Worm (Caenorhabditis elegans): ENCODE measurements around the gene F44D12.2.

Gene F44D12.2

DNA sequence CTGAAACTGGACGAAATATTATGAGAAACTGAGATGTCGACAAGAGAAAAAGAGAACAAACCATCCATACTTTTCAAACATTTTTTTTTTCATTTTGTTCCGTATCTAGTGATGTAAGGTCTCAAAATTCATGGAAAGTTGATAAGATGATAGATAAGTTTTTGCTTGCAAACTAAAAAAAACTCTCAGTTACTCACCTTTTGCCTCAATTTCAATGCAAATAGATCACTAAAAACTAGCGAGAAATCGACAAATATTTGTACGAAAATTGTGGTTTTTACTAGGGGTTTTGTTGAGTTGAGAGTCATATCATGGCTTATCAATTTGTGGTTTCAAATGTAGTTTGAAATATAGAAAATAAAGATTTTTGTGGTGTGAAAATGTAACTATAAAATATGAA lies 43.3 kb upstream of the F44D12.2 start:
- TF ChIP-seq fos-1 (tag; optimal IDR thresholded peaks at IDR 0.05) (peak; percentile 57), nhr-237 (tag; optimal IDR thresholded peaks at IDR 0.05) (no peak)

DNA sequence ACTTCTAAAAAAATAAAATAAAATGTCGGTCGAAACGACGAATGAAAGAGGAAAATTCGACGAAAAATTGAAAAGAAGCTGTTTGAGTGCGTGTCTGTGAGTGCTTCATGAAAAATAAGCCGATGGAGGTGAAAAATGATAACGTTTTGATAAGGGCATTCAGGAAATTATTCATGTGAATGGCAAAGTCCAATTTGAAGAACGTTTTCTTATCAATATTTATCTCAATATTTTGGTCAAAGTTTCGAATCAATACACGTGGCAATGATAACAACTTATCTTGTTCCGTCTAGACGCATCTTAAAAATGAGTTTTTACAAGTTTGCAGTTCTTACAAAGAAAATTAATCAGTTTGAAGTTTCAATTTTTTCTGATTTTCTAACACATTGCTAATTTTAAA lies 41.6 kb upstream of the F44D12.2 start:
- TF ChIP-seq R02D3.7 (tag; optimal IDR thresholded peaks at IDR 0.05) (no peak), sma-3 (GFP tag; optimal IDR thresholded peaks at IDR 0.05) (peak; percentile 7), egl-27 (tag; optimal IDR thresholded peaks at IDR 0.05) (peak; percentile 42), sem-4 (tag; optimal IDR thresholded peaks at IDR 0.05) (no peak), nhr-129 (tag; optimal IDR thresholded peaks at IDR 0.05) (no peak), nhr-6 (tag; optimal IDR thresholded peaks at IDR 0.05) (no peak), sma-9 (GFP tag; optimal IDR thresholded peaks at IDR 0.05) (peak; percentile 77), sma-9 (tag; optimal IDR thresholded peaks at IDR 0.05) (no peak), ceh-16 (tag; optimal IDR thresholded peaks at IDR 0.05) (no peak), F13H6.1 (tag; optimal IDR thresholded peaks at IDR 0.05) (peak; percentile 55), lin-39 (tag; optimal IDR thresholded peaks at IDR 0.05) (no peak), elt-1 (tag; optimal IDR thresholded peaks at IDR 0.05) (no peak), crh-2 (tag; optimal IDR thresholded peaks at IDR 0.05) (peak; percentile 99), gmeb-1 (tag; optimal IDR thresholded peaks at IDR 0.05) (no peak), unc-39 (tag; optimal IDR thresholded peaks at IDR 0.05) (no peak), peb-1 (tag; optimal IDR thresholded peaks at IDR 0.05) (no peak), mdl-1 (tag; optimal IDR thresholded peaks at IDR 0.05) (no peak), lin-13 (GFP tag; optimal IDR thresholded peaks at IDR 0.05) (no peak), fos-1 (tag; optimal IDR thresholded peaks at IDR 0.05) (peak; percentile 76), nhr-10 (tag; optimal IDR thresholded peaks at IDR 0.05) (no peak), nhr-77 (tag; optimal IDR thresholded peaks at IDR 0.05) (no peak)

DNA sequence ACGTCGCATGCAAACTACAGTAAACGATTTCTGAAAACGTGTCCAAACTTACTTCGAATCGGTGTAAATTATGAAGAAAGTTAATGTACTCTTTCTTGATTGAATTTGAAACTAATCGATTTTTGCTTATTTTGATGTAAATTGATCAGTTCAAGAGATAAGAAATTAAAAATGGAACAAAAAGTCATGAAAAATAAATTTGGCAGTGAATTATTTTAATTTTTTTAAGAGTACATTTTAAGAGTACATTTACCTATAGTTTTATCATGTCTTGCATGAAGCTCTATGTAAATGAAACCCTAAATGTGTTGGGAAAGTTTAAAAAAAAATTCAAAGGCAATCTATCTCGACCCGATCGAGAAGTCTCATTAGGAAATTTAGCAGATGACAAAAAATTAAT lies 38.6 kb upstream of the F44D12.2 start, which contains the start of gene T04B2.7:
T04B2.7 (minus strand) TSS at position 101 of the 400 bp plus-strand sequence.
- TF ChIP-seq ceh-16 (tag; optimal IDR thresholded peaks at IDR 0.05) (no peak), blmp-1 (tag; optimal IDR thresholded peaks at IDR 0.05; ENCODE audit: insufficient read depth) (no peak), elt-3 (tag; optimal IDR thresholded peaks at IDR 0.05) (no peak), sem-4 (tag; optimal IDR thresholded peaks at IDR 0.05) (no peak), fos-1 (tag; optimal IDR thresholded peaks at IDR 0.05) (no peak), alr-1 (tag; optimal IDR thresholded peaks at IDR 0.05) (no peak), ceh-82 (tag; optimal IDR thresholded peaks at IDR 0.05) (no peak)

DNA sequence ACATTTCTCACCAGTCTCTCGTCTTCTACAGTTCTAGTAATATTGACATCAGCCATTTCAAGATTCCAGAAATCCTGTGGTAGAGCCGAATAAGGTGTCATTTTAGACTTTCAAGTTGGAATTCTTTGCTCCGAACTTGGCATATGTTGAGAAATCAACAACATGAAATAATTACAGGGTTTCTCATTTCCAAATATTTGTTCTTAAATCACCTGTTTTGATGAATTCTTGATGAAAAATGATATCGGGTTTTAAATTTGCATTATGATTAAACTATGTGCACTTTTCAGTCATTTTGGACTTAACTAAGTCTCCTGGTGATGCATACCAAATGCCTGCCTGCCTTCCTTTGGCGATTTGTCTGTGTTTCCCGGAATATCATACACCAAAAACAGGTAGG lies 36.0 kb upstream of the F44D12.2 start, which contains the start of gene srv-12:
srv-12 (minus strand) TSS at position 101 of the 400 bp plus-strand sequence.
- no peak for TF ChIP-seq mab-5 (tag; optimal IDR thresholded peaks at IDR 0.05)
- no peak for TF ChIP-seq R02D3.7 (tag; optimal IDR thresholded peaks at IDR 0.05)
- no peak for TF ChIP-seq mdl-1 (tag; optimal IDR thresholded peaks at IDR 0.05)
- TF ChIP-seq crh-2 (tag; optimal IDR thresholded peaks at IDR 0.05), result no peak
- no peak for TF ChIP-seq unc-62 (GFP tag; optimal IDR thresholded peaks at IDR 0.05)
- TF ChIP-seq nhr-11 (tag; optimal IDR thresholded peaks at IDR 0.05), result no peak
- TF ChIP-seq nhr-77 (tag; optimal IDR thresholded peaks at IDR 0.05), result no peak
- no peak for TF ChIP-seq nhr-129 (tag; optimal IDR thresholded peaks at IDR 0.05)
- TF ChIP-seq nhr-25 (tag; optimal IDR thresholded peaks at IDR 0.05), result no peak
- no peak for TF ChIP-seq elt-3 (tag; optimal IDR thresholded peaks at IDR 0.05)
- no peak for TF ChIP-seq nhr-12 (tag; optimal IDR thresholded peaks at IDR 0.05)
- no peak for TF ChIP-seq elt-1 (tag; optimal IDR thresholded peaks at IDR 0.05)
- no peak for TF ChIP-seq fos-1 (tag; optimal IDR thresholded peaks at IDR 0.05)

DNA sequence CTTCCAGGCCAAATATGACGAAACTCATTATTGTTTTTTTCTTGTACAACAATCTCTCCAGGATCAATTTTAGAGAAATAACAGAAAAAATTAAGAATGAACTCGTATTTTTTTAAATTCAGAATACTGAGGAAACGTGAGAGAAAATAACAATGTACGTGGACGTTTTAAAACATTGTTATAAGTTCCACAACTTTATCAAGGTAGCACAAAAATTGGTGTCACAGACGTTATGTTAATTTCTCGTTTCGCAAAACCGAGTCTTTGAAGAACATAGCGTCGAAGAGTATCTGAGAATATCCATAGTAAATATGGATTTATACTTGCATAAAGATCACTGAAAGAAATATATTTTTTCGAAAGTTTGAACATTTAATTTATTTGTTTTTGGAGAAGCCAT lies 33.6 kb upstream of the F44D12.2 start, which contains the start of gene T04B2.8:
T04B2.8 (minus strand) TSS at position 101 of the 400 bp plus-strand sequence.
- no peak for TF ChIP-seq sem-4 (tag; optimal IDR thresholded peaks at IDR 0.05)
- no peak for TF ChIP-seq unc-55 (GFP tag; optimal IDR thresholded peaks at IDR 0.05)
- TF ChIP-seq R02D3.7 (tag; optimal IDR thresholded peaks at IDR 0.05), result no peak
- no peak for TF ChIP-seq skn-1 (tag; optimal IDR thresholded peaks at IDR 0.05)
- TF ChIP-seq ztf-11 (tag; optimal IDR thresholded peaks at IDR 0.05), result no peak
- no peak for TF ChIP-seq ztf-1 (GFP tag; conservative IDR thresholded peaks at IDR 0.05)
- TF ChIP-seq nhr-12 (tag; optimal IDR thresholded peaks at IDR 0.05), result no peak
- no peak for TF ChIP-seq peb-1 (tag; optimal IDR thresholded peaks at IDR 0.05)
- TF ChIP-seq nhr-21 (tag; optimal IDR thresholded peaks at IDR 0.05), result no peak
- no peak for TF ChIP-seq ceh-16 (tag; optimal IDR thresholded peaks at IDR 0.05)
- TF ChIP-seq nhr-129 (tag; optimal IDR thresholded peaks at IDR 0.05), result no peak
- TF ChIP-seq F13H6.1 (tag; optimal IDR thresholded peaks at IDR 0.05), result no peak
- no peak for TF ChIP-seq dmd-4 (tag; optimal IDR thresholded peaks at IDR 0.05)
- no peak for TF ChIP-seq nhr-11 (tag; optimal IDR thresholded peaks at IDR 0.05)

Data from whole organism, L2 larva.